Fruit fly (Drosophila melanogaster): ENCODE measurements around the gene CG4293.

- TF ChIP-seq CG11617 (GFP tag; optimal IDR thresholded peaks at IDR 0.05): peak; percentile 98
- peak; percentile 97 for TF ChIP-seq Crg-1 (GFP tag; optimal IDR thresholded peaks at IDR 0.05)
- peak; percentile 98 for TF ChIP-seq CG1620 (GFP tag; optimal IDR thresholded peaks at IDR 0.05)
- peak; percentile 78 for TF ChIP-seq cic (GFP tag; optimal IDR thresholded peaks at IDR 0.05)
- TF ChIP-seq CG7045 (GFP tag; optimal IDR thresholded peaks at IDR 0.05): peak; percentile 96
Measured at dm6 chrX:523179-523851, 6.8 kb downstream of the CG4293 start, which contains the start of gene elav.
